Fruit fly (Drosophila melanogaster): Measurements from ENCODE around the gene CG43703.

CG43703 gene

dm6 chr2L:3781132-3781877 is 16.0 kb downstream of the CG43703 start (continued):
- TF ChIP-seq Hr51 (GFP tag; optimal IDR thresholded peaks at IDR 0.05): peak in 1 of 2 experiments; percentile 49

dm6 chr2L:3784268-3784997 is 19.1 kb downstream of the CG43703 start, which contains the start of gene CG31960:
TSS of gene CG31960 (plus strand) at chr2L:3784947.
- no peak for TF ChIP-seq CG8388 (GFP tag; optimal IDR thresholded peaks at IDR 0.05)
- TF ChIP-seq Ets65A (GFP tag): peak; percentile 46
- peak; percentile 72 for TF ChIP-seq CG13894 (tag; optimal IDR thresholded peaks at IDR 0.05)
- 0 out of 4 replicates have a peak, but pooled peaks have one; percentile 41 for TF ChIP-seq chinmo (GFP tag; IDR thresholded peaks at IDR 0.05; ENCODE audit: partially characterized antibody)
- TF ChIP-seq Awh (GFP tag; IDR thresholded peaks at IDR 0.05): 0 out of 2 replicates have a peak, but pooled peaks have one; percentile 13
- no peak for TF ChIP-seq danr (GFP tag; IDR thresholded peaks at IDR 0.05)
- 0 out of 2 replicates have a peak, but pooled peaks have one; percentile 4 for TF ChIP-seq dati (GFP tag; IDR thresholded peaks at IDR 0.05)
- TF ChIP-seq CG6175 (GFP tag; IDR thresholded peaks at IDR 0.05): 0 out of 3 replicates have a peak, but pooled peaks have one; percentile 38
- TF ChIP-seq lab (GFP tag; optimal IDR thresholded peaks at IDR 0.05): peak; percentile 19
- TF ChIP-seq Myb (GFP tag; optimal IDR thresholded peaks at IDR 0.05): no peak
- no peak for TF ChIP-seq Sin3A (optimal IDR thresholded peaks at IDR 0.05)
- no peak for TF ChIP-seq zfh2 (GFP tag; optimal IDR thresholded peaks at IDR 0.05)
- peak; percentile 36 for TF ChIP-seq cwo (GFP tag; optimal IDR thresholded peaks at IDR 0.05)
- no peak for TF ChIP-seq CG10959 (GFP tag; IDR thresholded peaks at IDR 0.05)
- TF ChIP-seq Med (GFP tag): peak; percentile 62
- peak; percentile 84 for TF ChIP-seq CTCF (GFP tag; optimal IDR thresholded peaks at IDR 0.05)
- 0 out of 3 replicates have a peak, but pooled peaks have one; percentile 15 for TF ChIP-seq gce (GFP tag; IDR thresholded peaks at IDR 0.05)
- no peak for TF ChIP-seq lov (optimal IDR thresholded peaks at IDR 0.05)
- TF ChIP-seq lov (GFP tag; IDR thresholded peaks at IDR 0.05): peak; percentile 16; the same call in 1 of the 3 replicates

- TF ChIP-seq Nf-YC (tag; optimal IDR thresholded peaks at IDR 0.05) (no peak), Dp (GFP tag; optimal IDR thresholded peaks at IDR 0.05) (peak; percentile 71), CG2875 (GFP tag; optimal IDR thresholded peaks at IDR 0.05) (no peak), CTCF (GFP tag; optimal IDR thresholded peaks at IDR 0.05) (peak; percentile 92), ab (GFP tag; optimal IDR thresholded peaks at IDR 0.05) (no peak), CG4820 (GFP tag; optimal IDR thresholded peaks at IDR 0.05) (no peak), CG14860 (GFP tag; IDR thresholded peaks at IDR 0.05; ENCODE audit: partially characterized antibody) (no peak), E2f2 (GFP tag; IDR thresholded peaks at IDR 0.05) (peak; percentile 80)
Observed at dm6 chr2L:3785402-3785801, 20.1 kb downstream of the CG43703 start.

- TF ChIP-seq caup (GFP tag; optimal IDR thresholded peaks at IDR 0.05; ENCODE audit: severe bottlenecking) (peak; percentile 40), CG2875 (GFP tag; optimal IDR thresholded peaks at IDR 0.05) (peak; percentile 82), HLH3B (GFP tag; IDR thresholded peaks at IDR 0.05) (peak; percentile 66), cad (GFP tag; optimal IDR thresholded peaks at IDR 0.05) (no peak), schlank (tag; optimal IDR thresholded peaks at IDR 0.05) (no peak), Dek (tag; optimal IDR thresholded peaks at IDR 0.05) (peak; percentile 77), CG31388 (GFP tag; optimal IDR thresholded peaks at IDR 0.05) (peak; percentile 15), pzg (GFP tag; optimal IDR thresholded peaks at IDR 0.05) (peak; percentile 17), H15 (GFP tag; IDR thresholded peaks at IDR 0.05) (peak; percentile 88), maf-S (GFP tag; optimal IDR thresholded peaks at IDR 0.05) (peak; percentile 70), CG3726 (GFP tag; IDR thresholded peaks at IDR 0.05) (peak; percentile 77; the same call in 1 of the 3 replicates), CG15479 (GFP tag; optimal IDR thresholded peaks at IDR 0.05) (no peak), CG12071 (GFP tag; optimal IDR thresholded peaks at IDR 0.05) (no peak), Taf1 (GFP tag; IDR thresholded peaks at IDR 0.05) (peak; percentile 57), CG11456 (GFP tag; IDR thresholded peaks at IDR 0.05) (peak; percentile 99), Bteb2 (GFP tag; optimal IDR thresholded peaks at IDR 0.05) (no peak), sima (GFP tag; optimal IDR thresholded peaks at IDR 0.05) (no peak), CG34422 (GFP tag; IDR thresholded peaks at IDR 0.05) (peak; percentile 83), ab (GFP tag; optimal IDR thresholded peaks at IDR 0.05) (peak; percentile 54)
Observed at dm6 chr2L:3786246-3786645, 21.0 kb downstream of the CG43703 start.

Data from whole organism, embryonic.